Fruit fly (Drosophila melanogaster) whole organism, embryonic: ENCODE data around the gene CG5262.
A peak's percentile ranks its signal among the peaks of the same experiment; 100 is the strongest.

Experiments
- CG10979 ChIP-seq: fragments of 200-800 bp; sonication (Bioruptor generic); optimal IDR thresholded peaks from 2 replicates; lab custom pipeline; 2018; ENCODE audit warnings: missing biosample characterization, mild to moderate bottlenecking, missing genetic modification characterization, moderate library complexity
- CG9609 ChIP-seq: fragments of 200-800 bp; sonication (Bioruptor generic); optimal IDR thresholded peaks from 3 replicates; lab custom pipeline; 2016; ENCODE audit warnings: missing biosample characterization, missing genetic modification characterization
- Gsc ChIP-seq: fragments of 200-800 bp; sonication (Bioruptor generic); IDR thresholded peaks from 2 replicates; pipeline ENCODE4 v1.3.6; 2022; ENCODE audit warnings: missing biosample characterization, missing genetic modification characterization
- PHDP ChIP-seq: fragments of 200-800 bp; sonication (Bioruptor generic); optimal IDR thresholded peaks from 3 replicates; lab custom pipeline; 2018; ENCODE audit warnings: missing biosample characterization, mild to moderate bottlenecking, missing genetic modification characterization, moderate library complexity
- pan ChIP-seq, 4 experiments: fragments of >200 bp in 3 of 4; fragments of 200-800 bp in 1 of 4; sonication (Bioruptor generic) in 1 of 4; optimal IDR thresholded peaks in 3 of 4; IDR thresholded peaks in 1 of 4; 2 replicates each; pipeline versions ENCODE4 v1.3.6 to Lab custom; 2017 to 2022; ENCODE audit warnings: missing biosample characterization in 2 of 4, missing genetic modification characterization in 2 of 4, mixed read lengths in 1 of 4

dm6 chr3L:20444815-20445519 lies 14.7 kb upstream of the CG5262 start:
- TF ChIP-seq Gsc (no peak; the same call in 1 of the 2 replicates), pan (optimal IDR thresholded peaks at IDR 0.05; lab: Kevin White, UChicago) (no peak), pan (GFP tag; optimal IDR thresholded peaks at IDR 0.05 in 1 of 2, IDR thresholded peaks at IDR 0.05 in 1 of 2) (peak in 1 of 2 experiments; percentile 94), CG10979 (tag; lab: Kevin White, UChicago) (peak; percentile 85), CG9609 (GFP tag; lab: Kevin White, UChicago) (peak; percentile 37), PHDP (tag; lab: Kevin White, UChicago) (peak; percentile 84)
